Fruit fly (Drosophila melanogaster) whole organism, pupa: ENCODE data around the gene CG13380.

Experiments used
- CG14655 ChIP-seq: fragments of 200-800 bp; sonication (Bioruptor generic); optimal IDR thresholded peaks from 3 replicates; lab custom pipeline; 2017; ENCODE audit warnings: mild to moderate bottlenecking, missing biosample characterization, missing genetic modification reagents, missing genetic modification characterization
- D1 ChIP-seq: fragments of 200-800 bp; sonication (Bioruptor generic); optimal IDR thresholded peaks from 2 replicates; lab custom pipeline; 2018; ENCODE audit warnings: missing biosample characterization, mild to moderate bottlenecking, missing genetic modification characterization, moderate library complexity
- EcR ChIP-seq: fragments of 200-800 bp; sonication (Bioruptor generic); optimal IDR thresholded peaks from 3 replicates; lab custom pipeline; 2019; ENCODE audit warnings: missing biosample characterization, missing genetic modification characterization, mild to moderate bottlenecking, moderate library complexity, missing genetic modification reagents
- Pif1A ChIP-seq: fragments of 200-800 bp; sonication (Bioruptor generic); optimal IDR thresholded peaks from 3 replicates; lab custom pipeline; 2016; ENCODE audit warnings: missing biosample characterization, missing genetic modification characterization
- fd96Ca ChIP-seq: fragments of 200-800 bp; sonication (Bioruptor generic); IDR thresholded peaks from 3 replicates; pipeline ENCODE4 v1.3.6; 2022; ENCODE audit warnings: missing biosample characterization, missing genetic modification characterization

DNA sequence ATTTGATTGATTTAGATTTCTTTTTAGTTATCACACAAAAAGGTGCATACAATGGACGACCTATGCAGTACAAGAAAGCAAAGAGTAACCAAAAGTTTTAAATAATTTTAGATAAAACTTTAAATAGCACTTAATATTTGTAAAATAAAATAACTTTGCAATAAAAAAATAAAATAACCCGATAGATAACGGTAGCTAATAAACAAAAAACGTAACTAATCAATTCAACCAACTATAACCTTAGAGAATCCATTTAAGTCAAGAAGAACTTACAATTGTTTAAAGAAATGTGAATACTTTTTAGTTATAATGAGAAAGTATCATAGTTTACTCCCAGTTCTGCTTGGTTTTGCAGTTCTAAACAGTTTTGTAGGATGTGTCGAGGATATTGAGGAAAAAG, 8.4 kb downstream of the CG13380 start, which contains the start of gene CG32201:
- no peak for TF ChIP-seq CG14655 (GFP tag; lab: Kevin White, UChicago)
- TF ChIP-seq D1: no peak
- no peak for TF ChIP-seq fd96Ca (GFP tag; lab: Robert Waterston, UW)
- TF ChIP-seq EcR (GFP tag; lab: Kevin White, UChicago): no peak
- no peak for TF ChIP-seq Pif1A (GFP tag; lab: Kevin White, UChicago)
